Worm (Caenorhabditis elegans) whole organism, L4/young adult: ENCODE data around the gene srt-32.

ENCODE experiments used
- dao-5 ChIP-seq: sonication (generic microtip); optimal IDR thresholded peaks from 2 replicates; lab custom pipeline; 2016; ENCODE audit warnings: missing genotype, missing genetic modification characterization, moderate library complexity, missing compliant biosample characterization
- him-1 ChIP-seq: sonication (generic microtip); optimal IDR thresholded peaks from 2 replicates; lab custom pipeline; 2016; ENCODE audit warnings: missing genotype, missing genetic modification reagents, missing genetic modification characterization, missing compliant biosample characterization

- TF ChIP-seq dao-5 (tag; lab: Kevin White, UChicago) (no peak), him-1 (no peak)
These were observed 38.3 kb downstream of the srt-32 start, which contains the start of gene R11H6.2 for ce11 chrV:14597681-14598184.
